Worm (Caenorhabditis elegans) whole organism, L1 larva: ENCODE data around the gene srx-128.

Source experiments
- aha-1 ChIP-seq: fragments of 150-350 bp; optimal IDR thresholded peaks from 2 replicates; lab custom pipeline; 2014; ENCODE audit warnings: missing biosample characterization, missing genetic modification characterization
- alr-1 ChIP-seq: fragments of 200-800 bp; sonication (Bioruptor generic); optimal IDR thresholded peaks from 2 replicates; lab custom pipeline; 2018; ENCODE audit warnings: borderline replicate concordance, mild to moderate bottlenecking, missing genetic modification characterization, missing compliant biosample characterization
- ama-1 ChIP-seq: fragments of 150-350 bp; optimal IDR thresholded peaks from 2 replicates; lab custom pipeline; 2014
- blmp-1 ChIP-seq: fragments of 150-350 bp; optimal IDR thresholded peaks from 2 replicates; lab custom pipeline; 2014; ENCODE audit warnings: missing biosample characterization, missing genetic modification characterization
- ceh-8 ChIP-seq: fragments of 200-800 bp; sonication (Bioruptor generic); optimal IDR thresholded peaks from 2 replicates; lab custom pipeline; 2018; ENCODE audit warnings: mild to moderate bottlenecking, missing genetic modification characterization, moderate library complexity, missing compliant biosample characterization
- ces-1 ChIP-seq: fragments of 150-350 bp; optimal IDR thresholded peaks from 2 replicates; lab custom pipeline; 2014; ENCODE audit warnings: missing biosample characterization, missing genetic modification reagents, missing genetic modification characterization
- dpl-1 ChIP-seq, 3 experiments: fragments of 150-350 bp in 2 of 3; sonication (generic microtip) in 1 of 3; optimal IDR thresholded peaks; 2 replicates each; lab custom pipeline; 2014 to 2017; ENCODE audit warnings: missing biosample characterization in 3 of 3, missing genetic modification characterization in 3 of 3, missing genetic modification reagents in 3 of 3
- elt-3 ChIP-seq, 6 experiments: fragments of 150-350 bp in 1 of 6; sonication (generic microtip); optimal IDR thresholded peaks; 2 replicates each; lab custom pipeline; 2017 to 2018; ENCODE audit warnings: missing biosample characterization in 6 of 6, missing genetic modification characterization in 6 of 6, inconsistent platforms in 1 of 6
- ets-5 ChIP-seq: fragments of 200-800 bp; sonication (Bioruptor generic); IDR thresholded peaks from 2 replicates; pipeline ENCODE4 v1.3.6; 2022; ENCODE audit warnings: missing genetic modification characterization, missing compliant biosample characterization
- fkh-8 ChIP-seq: sonication (generic microtip); optimal IDR thresholded peaks from 2 replicates; lab custom pipeline; 2016; ENCODE audit warnings: mild to moderate bottlenecking, missing genetic modification characterization, missing compliant biosample characterization
- hlh-17 ChIP-seq: fragments of 200-800 bp; sonication (Bioruptor generic); optimal IDR thresholded peaks from 2 replicates; lab custom pipeline; 2018; ENCODE audit warnings: missing genetic modification characterization, mild to moderate bottlenecking, missing compliant biosample characterization, moderate library complexity, borderline replicate concordance
- isw-1 ChIP-seq: fragments of 200-800 bp; sonication (Bioruptor generic); IDR thresholded peaks from 2 replicates; pipeline ENCODE4 v1.3.6; 2022; ENCODE audit warnings: missing genetic modification characterization, missing compliant biosample characterization
- lin-39 ChIP-seq: fragments of 150-350 bp; optimal IDR thresholded peaks from 2 replicates; lab custom pipeline; 2014; ENCODE audit warnings: missing biosample characterization, missing genetic modification reagents, missing genetic modification characterization
- lsy-2 ChIP-seq, 2 experiments: fragments of 150-350 bp; optimal IDR thresholded peaks; 2 replicates each; lab custom pipeline; 2014; ENCODE audit warnings: missing biosample characterization in 2 of 2, missing genetic modification characterization in 2 of 2
- mef-2 ChIP-seq: fragments of 150-350 bp; optimal IDR thresholded peaks from 2 replicates; lab custom pipeline; 2014; ENCODE audit warnings: missing biosample characterization, missing genetic modification characterization
- nhr-76 ChIP-seq: sonication (generic microtip); optimal IDR thresholded peaks from 2 replicates; lab custom pipeline; 2017; ENCODE audit warnings: missing biosample characterization, missing genetic modification characterization
- nhr-90 ChIP-seq: sonication (generic microtip); optimal IDR thresholded peaks from 2 replicates; lab custom pipeline; 2016; ENCODE audit warnings: mild to moderate bottlenecking, missing genetic modification characterization, missing compliant biosample characterization; ENCODE audit not compliant: poor library complexity
- pag-3 ChIP-seq: sonication (generic microtip); optimal IDR thresholded peaks from 2 replicates; lab custom pipeline; 2017; ENCODE audit warnings: missing genetic modification characterization, mild to moderate bottlenecking, missing compliant biosample characterization, antibody characterized with exemption, borderline replicate concordance; ENCODE audit not compliant: insufficient read depth
- pax-3 ChIP-seq: fragments of 200-800 bp; sonication (Bioruptor generic); optimal IDR thresholded peaks from 2 replicates; lab custom pipeline; 2018; ENCODE audit warnings: mild to moderate bottlenecking, missing genetic modification characterization, moderate library complexity, missing compliant biosample characterization
- skn-1 ChIP-seq: fragments of 150-350 bp; optimal IDR thresholded peaks from 2 replicates; lab custom pipeline; 2014; ENCODE audit warnings: missing biosample characterization, missing genetic modification characterization
- snpc-4 ChIP-seq: fragments of 150-350 bp; optimal IDR thresholded peaks from 2 replicates; lab custom pipeline; 2014; ENCODE audit warnings: missing biosample characterization, missing genetic modification characterization
- tlp-1 ChIP-seq: fragments of 150-350 bp; optimal IDR thresholded peaks from 2 replicates; lab custom pipeline; 2014; ENCODE audit warnings: missing biosample characterization, missing genetic modification characterization
- unc-130 ChIP-seq: fragments of 150-350 bp; optimal IDR thresholded peaks from 2 replicates; lab custom pipeline; 2017; ENCODE audit warnings: missing biosample characterization, missing genetic modification characterization, inconsistent platforms
- unc-98 ChIP-seq: fragments of 200-800 bp; sonication (Bioruptor generic); IDR thresholded peaks from 2 replicates; pipeline ENCODE4 v1.3.6; 2022; ENCODE audit warnings: missing genetic modification characterization, missing compliant biosample characterization
- ztf-4 ChIP-seq: fragments of 150-350 bp; optimal IDR thresholded peaks from 2 replicates; lab custom pipeline; 2014; ENCODE audit warnings: missing biosample characterization, missing genetic modification characterization

Gene srx-128

ce11 chrV:13880163-13880562 is 42.9 kb downstream of the srx-128 start (continued):
- TF ChIP-seq aha-1 (tag; lab: Kevin White, UChicago) (no peak), dpl-1 (GFP tag; optimal IDR thresholded peaks at IDR 0.05; lab: Kevin White, UChicago) (peak; percentile 6 to 62 (median 56)), blmp-1 (tag; lab: Kevin White, UChicago) (peak; percentile 4)

- TF ChIP-seq hlh-17 = no peak
- no peak for TF ChIP-seq pag-3 (tag; lab: Kevin White, UChicago)
- TF ChIP-seq ces-1 = no peak
- TF ChIP-seq lsy-2 (tag; optimal IDR thresholded peaks at IDR 0.05; lab: Kevin White, UChicago) = no peak
- no peak for TF ChIP-seq lin-39 (tag; lab: Kevin White, UChicago)
- TF ChIP-seq snpc-4 (tag; lab: Kevin White, UChicago) = no peak
- TF ChIP-seq blmp-1 (tag; lab: Kevin White, UChicago) = no peak
- TF ChIP-seq fkh-8 (tag; lab: Kevin White, UChicago) = no peak
- TF ChIP-seq alr-1 = no peak
- TF ChIP-seq unc-98 (GFP tag; lab: Robert Waterston, UW) = no peak
- no peak for TF ChIP-seq pax-3 (tag; lab: Kevin White, UChicago)
- no peak for TF ChIP-seq elt-3 (tag; optimal IDR thresholded peaks at IDR 0.05; lab: Kevin White, UChicago)
- no peak for TF ChIP-seq dpl-1 (GFP tag; optimal IDR thresholded peaks at IDR 0.05; lab: Kevin White, UChicago)
- no peak for TF ChIP-seq mef-2
- TF ChIP-seq ama-1 = no peak
Measured at ce11 chrV:13880607-13881006, 43.3 kb downstream of the srx-128 start, which contains the start of gene T22G5.3. TSS of gene T22G5.3 (plus strand) at chrV:13880907.

DNA sequence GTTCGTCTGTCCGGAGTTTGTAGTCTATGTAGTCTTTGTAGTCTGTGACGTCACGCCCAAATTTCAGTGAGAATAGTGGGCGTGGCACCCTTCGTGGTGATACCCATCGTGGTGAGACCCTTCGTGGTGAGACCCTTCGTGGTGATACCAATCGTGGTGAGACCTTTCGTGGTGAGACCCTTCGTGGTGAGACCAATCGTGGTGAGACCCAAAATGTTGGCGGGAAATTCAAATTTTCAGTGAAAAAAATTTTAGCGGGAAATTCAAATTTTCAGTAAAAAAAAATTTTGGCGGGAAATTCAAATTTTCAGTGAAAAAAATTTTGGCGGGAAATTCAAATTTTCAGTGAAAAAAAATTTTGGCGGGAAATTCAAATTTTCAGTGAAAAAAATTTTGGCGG is 44.9 kb downstream of the srx-128 start:
- TF ChIP-seq isw-1 (GFP tag; lab: Robert Waterston, UW) (peak; percentile 11; the same call in 1 of the 2 replicates), unc-98 (GFP tag; lab: Robert Waterston, UW) (peak; percentile 53; the same call in 1 of the 2 replicates)
- TF ChIP-seq, all 84 proteins: peak for 2; not testable (repeated sequence) for 82

DNA sequence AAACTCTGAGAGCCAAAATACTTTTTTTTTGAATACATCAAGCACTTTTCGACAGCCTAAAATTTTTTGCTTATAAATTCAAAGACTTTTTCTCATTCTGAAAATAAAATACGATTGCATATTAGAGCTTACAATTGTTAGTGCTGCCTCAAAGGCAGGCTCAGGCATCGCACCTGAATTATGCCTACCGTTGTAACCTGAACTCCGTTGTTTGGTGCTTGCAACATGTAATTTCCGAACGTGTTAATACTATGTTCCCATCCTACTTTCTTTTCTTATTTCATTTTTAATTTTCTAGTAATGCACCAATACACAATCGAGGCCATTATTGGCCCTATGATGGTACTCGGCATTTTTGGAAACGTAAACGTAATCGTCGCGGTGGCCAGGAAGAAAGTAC is 50.1 kb downstream of the srx-128 start, which contains the start of gene srsx-19:
Gene srsx-19, plus strand, starts transcription at position 301 of the 400 bp plus-strand sequence.
- TF ChIP-seq ztf-4 (tag; lab: Kevin White, UChicago) (no peak), pax-3 (tag; lab: Kevin White, UChicago) (no peak), nhr-76 (tag; lab: Kevin White, UChicago) (no peak), ces-1 (no peak), dpl-1 (GFP tag; optimal IDR thresholded peaks at IDR 0.05; lab: Kevin White, UChicago) (no peak), skn-1 (no peak), ets-5 (GFP tag; lab: Robert Waterston, UW) (no peak), tlp-1 (tag; lab: Kevin White, UChicago) (no peak), lsy-2 (tag; optimal IDR thresholded peaks at IDR 0.05; lab: Kevin White, UChicago) (no peak), hlh-17 (no peak), ceh-8 (GFP tag; lab: Kevin White, UChicago) (no peak), nhr-90 (no peak), unc-130 (tag; lab: Kevin White, UChicago) (no peak)
- TF ChIP-seq, all 84 proteins: peak for 0
